Fruit fly (Drosophila melanogaster) whole organism, embryonic: Measurements from ENCODE around the gene Bfc.

ENCODE experiments used
- Adf1 ChIP-seq: fragments of 200-800 bp; sonication (Bioruptor generic); IDR thresholded peaks from 2 replicates; pipeline ENCODE4 v1.3.6; 2022; ENCODE audit warnings: missing biosample characterization, missing genetic modification characterization
- Aef1 ChIP-seq: fragments of 200-800 bp; sonication (Bioruptor generic); IDR thresholded peaks from 3 replicates; pipeline ENCODE4 v1.3.6; 2022; ENCODE audit warnings: missing biosample characterization, missing genetic modification characterization
- Bgb ChIP-seq: fragments of 200-800 bp; sonication (Bioruptor generic); IDR thresholded peaks from 2 replicates; pipeline ENCODE4 v1.3.6; 2022; ENCODE audit warnings: missing biosample characterization, missing genetic modification characterization; ENCODE audit not compliant: partially characterized antibody
- CG1024 ChIP-seq: fragments of 200-800 bp; sonication (Bioruptor generic); IDR thresholded peaks from 2 replicates; pipeline ENCODE4 v1.3.6; 2022; ENCODE audit warnings: missing biosample characterization, missing genetic modification characterization
- CG10267 ChIP-seq: fragments of 200-800 bp; sonication (Bioruptor generic); optimal IDR thresholded peaks from 2 replicates; lab custom pipeline; 2018; ENCODE audit warnings: missing biosample characterization, mild to moderate bottlenecking, missing genetic modification characterization, moderate library complexity
- CG11696 ChIP-seq: fragments of 200-800 bp; sonication (Bioruptor generic); IDR thresholded peaks from 2 replicates; pipeline ENCODE4 v1.3.6; 2022; ENCODE audit warnings: missing biosample characterization, missing genetic modification characterization
- CG12104 ChIP-seq: fragments of 200-800 bp; sonication (Bioruptor generic); optimal IDR thresholded peaks from 3 replicates; lab custom pipeline; 2016; ENCODE audit warnings: missing biosample characterization, missing genetic modification characterization
- CG12219 ChIP-seq: fragments of 200-800 bp; sonication (Bioruptor generic); optimal IDR thresholded peaks from 3 replicates; lab custom pipeline; 2018; ENCODE audit warnings: missing biosample characterization, mild to moderate bottlenecking, missing genetic modification characterization
- CG13775 ChIP-seq: fragments of 200-800 bp; sonication (Bioruptor generic); optimal IDR thresholded peaks from 3 replicates; lab custom pipeline; 2017; ENCODE audit warnings: missing biosample characterization, mild to moderate bottlenecking, missing genetic modification characterization
- CG14667 ChIP-seq: fragments of 200-800 bp; sonication (Bioruptor generic); IDR thresholded peaks from 2 replicates; pipeline ENCODE4 v1.3.6; 2022; ENCODE audit warnings: missing biosample characterization, missing genetic modification characterization
- CG14860 ChIP-seq: fragments of 200-800 bp; sonication (Bioruptor generic); IDR thresholded peaks from 3 replicates; pipeline ENCODE4 v1.3.6; 2022; ENCODE audit warnings: missing biosample characterization, missing genetic modification characterization; ENCODE audit not compliant: partially characterized antibody
- CG14965 ChIP-seq: fragments of 200-800 bp; sonication (Bioruptor generic); optimal IDR thresholded peaks from 2 replicates; lab custom pipeline; 2016; ENCODE audit warnings: missing biosample characterization, missing genetic modification characterization, borderline replicate concordance
- CG15269 ChIP-seq: fragments of 200-800 bp; sonication (Bioruptor generic); optimal IDR thresholded peaks from 2 replicates; lab custom pipeline; 2018; ENCODE audit warnings: missing biosample characterization, mild to moderate bottlenecking, missing genetic modification characterization, moderate library complexity
- CG1529 ChIP-seq: fragments of 200-800 bp; sonication (Bioruptor generic); optimal IDR thresholded peaks from 3 replicates; lab custom pipeline; 2018; ENCODE audit warnings: missing biosample characterization, missing genetic modification characterization
- CG15479 ChIP-seq: fragments of 200-800 bp; sonication (Bioruptor generic); optimal IDR thresholded peaks from 3 replicates; lab custom pipeline; 2019; ENCODE audit warnings: missing biosample characterization, mild to moderate bottlenecking, missing genetic modification characterization, moderate library complexity
- CG15696 ChIP-seq: fragments of 200-800 bp; sonication (Bioruptor generic); optimal IDR thresholded peaks from 2 replicates; lab custom pipeline; 2019; ENCODE audit warnings: missing biosample characterization, mild to moderate bottlenecking, missing genetic modification characterization, moderate library complexity
- CG1602 ChIP-seq: fragments of 200-800 bp; sonication (Bioruptor generic); optimal IDR thresholded peaks from 3 replicates; lab custom pipeline; 2016; ENCODE audit warnings: missing biosample characterization, missing genetic modification characterization
- CG16863 ChIP-seq: fragments of 200-800 bp; sonication (Bioruptor generic); optimal IDR thresholded peaks from 3 replicates; lab custom pipeline; 2016; ENCODE audit warnings: missing biosample characterization, missing genetic modification characterization
- CG1832 ChIP-seq: fragments of 200-800 bp; sonication (Bioruptor generic); optimal IDR thresholded peaks from 2 replicates; lab custom pipeline; 2017; ENCODE audit warnings: missing biosample characterization, mild to moderate bottlenecking, missing genetic modification characterization, inconsistent platforms
- CG18764 ChIP-seq: fragments of 200-800 bp; sonication (Bioruptor generic); optimal IDR thresholded peaks from 3 replicates; lab custom pipeline; 2016; ENCODE audit warnings: missing biosample characterization, missing genetic modification characterization
- CG2875 ChIP-seq: fragments of 200-800 bp; sonication (Bioruptor generic); optimal IDR thresholded peaks from 2 replicates; lab custom pipeline; 2017; ENCODE audit warnings: missing biosample characterization, mild to moderate bottlenecking, missing genetic modification characterization, missing genetic modification reagents
- CG2889 ChIP-seq: fragments of 200-800 bp; sonication (Bioruptor generic); IDR thresholded peaks from 3 replicates; pipeline ENCODE4 v1.3.6; 2022; ENCODE audit warnings: missing biosample characterization, missing genetic modification characterization
- CG33557 ChIP-seq: fragments of 200-800 bp; sonication (Bioruptor generic); optimal IDR thresholded peaks from 2 replicates; lab custom pipeline; 2019; ENCODE audit warnings: missing biosample characterization, mild to moderate bottlenecking, missing genetic modification characterization, moderate library complexity
- CG6175 ChIP-seq: fragments of 200-800 bp; sonication (Bioruptor generic); IDR thresholded peaks from 3 replicates; pipeline ENCODE4 v1.3.6; 2022; ENCODE audit warnings: missing biosample characterization, missing genetic modification characterization
- CG6813 ChIP-seq: fragments of 200-800 bp; sonication (Bioruptor generic); optimal IDR thresholded peaks from 2 replicates; lab custom pipeline; 2017; ENCODE audit warnings: missing biosample characterization, missing genetic modification characterization, mild to moderate bottlenecking, moderate library complexity, missing genetic modification reagents
- CG8765 ChIP-seq: fragments of 200-800 bp; sonication (Bioruptor generic); IDR thresholded peaks from 2 replicates; pipeline ENCODE4 v1.3.6; 2022; ENCODE audit warnings: missing biosample characterization, missing genetic modification characterization
- CrebB ChIP-seq: fragments of 200-800 bp; sonication (Bioruptor generic); optimal IDR thresholded peaks from 3 replicates; lab custom pipeline; 2018; ENCODE audit warnings: missing biosample characterization, mild to moderate bottlenecking, missing genetic modification characterization
- Dip2 ChIP-seq: fragments of 200-800 bp; sonication (Bioruptor generic); IDR thresholded peaks from 2 replicates; pipeline ENCODE4 v1.3.6; 2022; ENCODE audit warnings: missing biosample characterization, missing genetic modification characterization
- Hr39 ChIP-seq: fragments of >200 bp; optimal IDR thresholded peaks from 2 replicates; lab custom pipeline; 2017
- Mad ChIP-seq: fragments of 200-800 bp; sonication (Bioruptor generic); optimal IDR thresholded peaks from 2 replicates; lab custom pipeline; 2016; ENCODE audit warnings: missing biosample characterization, missing genetic modification characterization
- Mrtf ChIP-seq: fragments of 200-800 bp; sonication (Bioruptor generic); IDR thresholded peaks from 3 replicates; pipeline ENCODE4 v1.3.6; 2022; ENCODE audit warnings: missing biosample characterization, missing genetic modification characterization
- Side ChIP-seq: fragments of 200-800 bp; sonication (Bioruptor generic); optimal IDR thresholded peaks from 2 replicates; lab custom pipeline; 2016; ENCODE audit warnings: missing biosample characterization, missing genetic modification characterization
- Six4 ChIP-seq: fragments of 200-800 bp; sonication (Bioruptor generic); optimal IDR thresholded peaks from 2 replicates; lab custom pipeline; 2016; ENCODE audit warnings: missing biosample characterization, missing genetic modification characterization
- Trl ChIP-seq, 3 experiments: fragments of >200 bp in 2 of 3; fragments of 200-800 bp in 1 of 3; sonication (Bioruptor generic) in 1 of 3; optimal IDR thresholded peaks; 2 replicates in 1 of 3; 3 replicates in 2 of 3; lab custom pipeline; 2016 to 2017; ENCODE audit warnings: missing biosample characterization in 1 of 3, missing genetic modification characterization in 1 of 3
- caup ChIP-seq: fragments of 200-800 bp; sonication (Bioruptor generic); optimal IDR thresholded peaks from 3 replicates; lab custom pipeline; 2017; ENCODE audit warnings: missing biosample characterization, mild to moderate bottlenecking, missing genetic modification characterization, moderate library complexity; ENCODE audit not compliant: severe bottlenecking
- cg ChIP-seq: fragments of 200-800 bp; sonication (Bioruptor generic); optimal IDR thresholded peaks from 3 replicates; lab custom pipeline; 2019; ENCODE audit warnings: missing biosample characterization, mild to moderate bottlenecking, missing genetic modification characterization, moderate library complexity
- disco-r ChIP-seq: fragments of 200-800 bp; sonication (Bioruptor generic); optimal IDR thresholded peaks from 2 replicates; lab custom pipeline; 2016; ENCODE audit warnings: missing biosample characterization, missing genetic modification characterization
- emc ChIP-seq: fragments of 200-800 bp; sonication (Bioruptor generic); optimal IDR thresholded peaks from 2 replicates; lab custom pipeline; 2016; ENCODE audit warnings: missing biosample characterization, missing genetic modification characterization
- ewg ChIP-seq: fragments of 200-800 bp; sonication (Bioruptor generic); optimal IDR thresholded peaks from 3 replicates; lab custom pipeline; 2017; ENCODE audit warnings: mild to moderate bottlenecking, missing biosample characterization, missing genetic modification reagents, missing genetic modification characterization
- fd96Cb ChIP-seq: fragments of 200-800 bp; sonication (Bioruptor generic); optimal IDR thresholded peaks from 2 replicates; lab custom pipeline; 2018; ENCODE audit warnings: missing biosample characterization, mild to moderate bottlenecking, missing genetic modification characterization, moderate library complexity
- ftz-f1 ChIP-seq: fragments of 200-800 bp; sonication (Bioruptor generic); optimal IDR thresholded peaks from 2 replicates; lab custom pipeline; 2016; ENCODE audit warnings: missing biosample characterization, missing genetic modification characterization
- gce ChIP-seq: fragments of 200-800 bp; sonication (Bioruptor generic); IDR thresholded peaks from 3 replicates; pipeline ENCODE4 v1.3.6; 2022; ENCODE audit warnings: missing biosample characterization, missing genetic modification characterization
- gfzf ChIP-seq: fragments of 200-800 bp; sonication (Bioruptor generic); optimal IDR thresholded peaks from 2 replicates; lab custom pipeline; 2016; ENCODE audit warnings: missing biosample characterization, mild to moderate bottlenecking, missing genetic modification characterization, moderate library complexity
- ind ChIP-seq: fragments of 200-800 bp; sonication (Bioruptor generic); optimal IDR thresholded peaks from 3 replicates; lab custom pipeline; 2016; ENCODE audit warnings: missing biosample characterization, missing genetic modification characterization
- pb ChIP-seq: fragments of 200-800 bp; sonication (Bioruptor generic); optimal IDR thresholded peaks from 3 replicates; lab custom pipeline; 2016; ENCODE audit warnings: missing biosample characterization, missing genetic modification characterization
- pfk ChIP-seq: fragments of 200-800 bp; sonication (Bioruptor generic); optimal IDR thresholded peaks from 2 replicates; lab custom pipeline; 2018; ENCODE audit warnings: missing biosample characterization, mild to moderate bottlenecking, missing genetic modification characterization, moderate library complexity
- ro ChIP-seq: fragments of 200-800 bp; sonication (Bioruptor generic); IDR thresholded peaks from 2 replicates; pipeline ENCODE4 v1.3.6; 2022; ENCODE audit warnings: missing biosample characterization, missing genetic modification characterization
- run ChIP-seq: fragments of 200-800 bp; sonication (Bioruptor generic); optimal IDR thresholded peaks from 3 replicates; lab custom pipeline; 2018; ENCODE audit warnings: missing biosample characterization, mild to moderate bottlenecking, missing genetic modification characterization
- vfl ChIP-seq: fragments of 200-800 bp; sonication (Bioruptor generic); optimal IDR thresholded peaks from 2 replicates; lab custom pipeline; 2016; ENCODE audit warnings: missing biosample characterization, missing genetic modification characterization
- zen2 ChIP-seq: fragments of 200-800 bp; sonication (Bioruptor generic); IDR thresholded peaks from 3 replicates; pipeline ENCODE4 v1.3.6; 2022; ENCODE audit warnings: missing biosample characterization, missing genetic modification characterization; ENCODE audit not compliant: partially characterized antibody

The Bfc gene

DNA sequence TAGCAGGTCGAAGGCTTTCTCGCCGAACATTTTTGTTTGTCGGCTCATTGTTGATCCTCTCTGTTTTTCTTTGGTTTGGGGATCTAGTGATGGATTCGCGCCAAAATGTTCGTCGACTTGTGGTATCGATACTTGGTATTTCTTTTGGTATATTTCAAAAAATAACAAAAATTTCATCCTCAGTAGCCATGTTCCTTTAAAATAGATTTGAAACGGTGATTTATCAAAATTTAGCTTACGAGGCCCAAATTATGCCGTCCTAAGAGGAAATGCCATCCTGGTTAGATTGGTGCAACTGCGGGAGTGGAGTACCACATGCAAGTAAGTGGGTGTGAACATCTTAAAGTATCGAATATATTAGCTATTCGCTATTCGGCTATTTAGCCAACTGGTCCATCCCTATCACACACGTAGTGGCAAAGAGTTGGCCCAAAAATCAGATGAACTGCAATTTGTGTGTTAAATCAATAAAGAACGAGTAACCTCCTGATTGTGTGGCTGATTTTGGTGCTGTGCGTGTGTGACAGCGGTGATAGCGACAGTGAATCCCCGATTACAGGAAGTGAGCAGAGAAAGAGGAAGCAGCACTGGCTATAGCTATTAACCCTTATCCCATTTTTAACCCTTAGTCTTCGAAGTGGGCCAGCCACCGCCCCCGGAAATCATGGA, 2.7 kb upstream of the Bfc start, which contains the start of the genes Psf1 and Sac1 (continued):
- TF ChIP-seq gfzf (peak; percentile 56), Mrtf (GFP tag; lab: Robert Waterston, UW) (no peak), CG18764 (peak; percentile 40), Adf1 (GFP tag; lab: Robert Waterston, UW) (no peak; the same call in 1 of the 2 replicates), CrebB (tag; lab: Kevin White, UChicago) (no peak), CG6813 (GFP tag; lab: Kevin White, UChicago) (no peak), CG14965 (GFP tag; lab: Kevin White, UChicago) (no peak), gce (no peak), CG12219 (GFP tag; lab: Kevin White, UChicago) (no peak), emc (GFP tag; lab: Kevin White, UChicago) (no peak), pfk (GFP tag; lab: Kevin White, UChicago) (no peak), caup (GFP tag; lab: Kevin White, UChicago) (peak; percentile 23), disco-r (GFP tag; lab: Kevin White, UChicago) (no peak), fd96Cb (tag; lab: Kevin White, UChicago) (no peak), CG2875 (no peak), CG1024 (no peak), CG2889 (GFP tag; lab: Robert Waterston, UW) (no peak), ewg (peak; percentile 28), CG11696 (GFP tag; lab: Robert Waterston, UW) (no peak), Six4 (GFP tag; lab: Kevin White, UChicago) (no peak), Dip2 (GFP tag; lab: Robert Waterston, UW) (no peak), run (tag; lab: Kevin White, UChicago) (no peak), CG15269 (tag; lab: Kevin White, UChicago) (no peak), CG1529 (GFP tag; lab: Kevin White, UChicago) (no peak), Aef1 (0 out of 3 replicates have a peak, but pooled peaks have one; percentile 25), CG14667 (GFP tag; lab: Robert Waterston, UW) (no peak), ro (GFP tag; lab: Robert Waterston, UW) (no peak), CG1602 (GFP tag; lab: Kevin White, UChicago) (no peak), CG33557 (GFP tag; lab: Kevin White, UChicago) (peak; percentile 50), pb (peak; percentile 4), zen2 (GFP tag; lab: Robert Waterston, UW) (peak; percentile 53; the same call in 1 of the 3 replicates), Side (GFP tag; lab: Kevin White, UChicago) (no peak), CG6175 (GFP tag; lab: Robert Waterston, UW) (no peak), CG8765 (GFP tag; lab: Robert Waterston, UW) (0 out of 2 replicates have a peak, but pooled peaks have one; percentile 36), CG10267 (tag; lab: Kevin White, UChicago) (peak; percentile 65), Bgb (GFP tag; lab: Robert Waterston, UW) (peak; percentile 78), CG16863 (GFP tag; lab: Kevin White, UChicago) (peak; percentile 93), CG13775 (GFP tag; lab: Kevin White, UChicago) (peak; percentile 50), CG15696 (peak; percentile 46), CG14860 (GFP tag; lab: Robert Waterston, UW) (peak; percentile 80), CG12104 (no peak), CG1832 (GFP tag; lab: Kevin White, UChicago) (no peak), ftz-f1 (GFP tag; lab: Kevin White, UChicago) (no peak), CG15479 (GFP tag; lab: Kevin White, UChicago) (no peak), vfl (GFP tag; lab: Kevin White, UChicago) (no peak), ind (peak; percentile 55), Mad (GFP tag; lab: Kevin White, UChicago) (peak; percentile 17), Hr39 (lab: Kevin White, UChicago) (no peak), Trl (optimal IDR thresholded peaks at IDR 0.05; lab: Kevin White, UChicago) (no peak), Trl (GFP tag; optimal IDR thresholded peaks at IDR 0.05; lab: Kevin White, UChicago) (peak; percentile 18), cg (no peak)
